Fruit fly (Drosophila melanogaster) whole organism, embryonic: ENCODE results near the gene alpha-Est3.

Experiments used
- Aef1 ChIP-seq: fragments of 200-800 bp; sonication (Bioruptor generic); IDR thresholded peaks from 3 replicates; pipeline ENCODE4 v1.3.6; 2022; ENCODE audit warnings: missing biosample characterization, missing genetic modification characterization
- Asciz ChIP-seq: fragments of 200-800 bp; sonication (Bioruptor generic); optimal IDR thresholded peaks from 2 replicates; lab custom pipeline; 2017; ENCODE audit warnings: missing biosample characterization, mild to moderate bottlenecking, missing genetic modification characterization, missing genetic modification reagents
- Atf6 ChIP-seq: fragments of 200-800 bp; sonication (Bioruptor generic); IDR thresholded peaks from 2 replicates; pipeline ENCODE4 v1.3.6; 2022; ENCODE audit warnings: missing biosample characterization, missing genetic modification characterization
- C15 ChIP-seq: fragments of 200-800 bp; sonication (Bioruptor generic); IDR thresholded peaks from 3 replicates; pipeline ENCODE4 v1.3.6; 2022; ENCODE audit warnings: missing biosample characterization, missing genetic modification characterization
- CG11247 ChIP-seq: fragments of 200-800 bp; sonication (Bioruptor generic); IDR thresholded peaks from 2 replicates; pipeline ENCODE4 v1.3.6; 2022; ENCODE audit warnings: missing biosample characterization, missing genetic modification characterization
- CG11456 ChIP-seq: fragments of 200-800 bp; sonication (Bioruptor generic); IDR thresholded peaks from 3 replicates; pipeline ENCODE4 v1.3.6; 2022; ENCODE audit warnings: missing biosample characterization, missing genetic modification characterization
- CG11504 ChIP-seq: fragments of 200-800 bp; sonication (Bioruptor generic); optimal IDR thresholded peaks from 3 replicates; lab custom pipeline; 2019; ENCODE audit warnings: missing biosample characterization, mild to moderate bottlenecking, missing genetic modification characterization, moderate library complexity
- CG12659 ChIP-seq: fragments of 200-800 bp; sonication (Bioruptor generic); optimal IDR thresholded peaks from 3 replicates; lab custom pipeline; 2017; ENCODE audit warnings: mild to moderate bottlenecking, missing biosample characterization, missing genetic modification reagents, missing genetic modification characterization
- CG14014 ChIP-seq: fragments of 200-800 bp; sonication (Bioruptor generic); IDR thresholded peaks from 2 replicates; pipeline ENCODE4 v1.3.6; 2022; ENCODE audit warnings: missing biosample characterization, missing genetic modification characterization
- CG15514 ChIP-seq: fragments of 200-800 bp; sonication (Bioruptor generic); optimal IDR thresholded peaks from 3 replicates; lab custom pipeline; 2017; ENCODE audit warnings: missing biosample characterization, missing genetic modification characterization, mild to moderate bottlenecking, moderate library complexity, missing genetic modification reagents
- CG1832 ChIP-seq: fragments of 200-800 bp; sonication (Bioruptor generic); optimal IDR thresholded peaks from 2 replicates; lab custom pipeline; 2017; ENCODE audit warnings: missing biosample characterization, mild to moderate bottlenecking, missing genetic modification characterization, inconsistent platforms
- CG18599 ChIP-seq: fragments of 200-800 bp; sonication (Bioruptor generic); optimal IDR thresholded peaks from 3 replicates; lab custom pipeline; 2017; ENCODE audit warnings: missing biosample characterization, missing genetic modification characterization, mild to moderate bottlenecking, moderate library complexity, missing genetic modification reagents
- CG18619 ChIP-seq: fragments of 200-800 bp; sonication (Bioruptor generic); optimal IDR thresholded peaks from 3 replicates; lab custom pipeline; 2017; ENCODE audit warnings: missing biosample characterization, mild to moderate bottlenecking, missing genetic modification characterization
- CG2678 ChIP-seq: fragments of 200-800 bp; sonication (Bioruptor generic); optimal IDR thresholded peaks from 3 replicates; lab custom pipeline; 2019; ENCODE audit warnings: missing biosample characterization, mild to moderate bottlenecking, missing genetic modification characterization, moderate library complexity
- CG30403 ChIP-seq: fragments of 200-800 bp; sonication (Bioruptor generic); optimal IDR thresholded peaks from 3 replicates; lab custom pipeline; 2016; ENCODE audit warnings: missing biosample characterization, missing genetic modification characterization
- CG3281 ChIP-seq: fragments of 200-800 bp; sonication (Bioruptor generic); optimal IDR thresholded peaks from 3 replicates; lab custom pipeline; 2017; ENCODE audit warnings: missing biosample characterization, mild to moderate bottlenecking, missing genetic modification characterization
- CG33213 ChIP-seq: fragments of 200-800 bp; sonication (Bioruptor generic); optimal IDR thresholded peaks from 3 replicates; lab custom pipeline; 2016; ENCODE audit warnings: missing biosample characterization, missing genetic modification characterization
- CG3995 ChIP-seq: fragments of 200-800 bp; sonication (Bioruptor generic); optimal IDR thresholded peaks from 3 replicates; lab custom pipeline; 2016; ENCODE audit warnings: missing biosample characterization, missing genetic modification characterization
- CG4854 ChIP-seq: fragments of 200-800 bp; sonication (Bioruptor generic); optimal IDR thresholded peaks from 2 replicates; lab custom pipeline; 2016; ENCODE audit warnings: missing biosample characterization, missing genetic modification characterization, inconsistent platforms
- CG5245 ChIP-seq: fragments of 200-800 bp; sonication (Bioruptor generic); optimal IDR thresholded peaks from 3 replicates; lab custom pipeline; 2016; ENCODE audit warnings: missing biosample characterization, missing genetic modification characterization
- CG7372 ChIP-seq: fragments of 200-800 bp; sonication (Bioruptor generic); IDR thresholded peaks from 2 replicates; pipeline ENCODE4 v1.3.6; 2022; ENCODE audit warnings: missing biosample characterization, missing genetic modification characterization
- CG7556 ChIP-seq: fragments of 200-800 bp; sonication (Bioruptor generic); optimal IDR thresholded peaks from 2 replicates; lab custom pipeline; 2017; ENCODE audit warnings: missing biosample characterization, mild to moderate bottlenecking, missing genetic modification characterization
- CG9727 ChIP-seq: fragments of 200-800 bp; sonication (Bioruptor generic); optimal IDR thresholded peaks from 3 replicates; lab custom pipeline; 2017; ENCODE audit warnings: missing biosample characterization, mild to moderate bottlenecking, missing genetic modification characterization
- CG9932 ChIP-seq: fragments of 200-800 bp; sonication (Bioruptor generic); IDR thresholded peaks from 2 replicates; pipeline ENCODE4 v1.3.6; 2022; ENCODE audit warnings: missing biosample characterization, missing genetic modification characterization
- CkIIα-i1 ChIP-seq: fragments of 200-800 bp; sonication (Bioruptor generic); IDR thresholded peaks from 2 replicates; pipeline ENCODE4 v1.3.6; 2022; ENCODE audit warnings: missing biosample characterization, missing genetic modification characterization
- CrebB ChIP-seq: fragments of 200-800 bp; sonication (Bioruptor generic); optimal IDR thresholded peaks from 3 replicates; lab custom pipeline; 2018; ENCODE audit warnings: missing biosample characterization, mild to moderate bottlenecking, missing genetic modification characterization
- Dip3 ChIP-seq: fragments of 200-800 bp; sonication (Bioruptor generic); optimal IDR thresholded peaks from 3 replicates; lab custom pipeline; 2016; ENCODE audit warnings: missing biosample characterization, missing genetic modification characterization
- Hmr ChIP-seq: fragments of 200-800 bp; sonication (Bioruptor generic); optimal IDR thresholded peaks from 3 replicates; lab custom pipeline; 2017; ENCODE audit warnings: mild to moderate bottlenecking, missing biosample characterization, missing genetic modification reagents, missing genetic modification characterization
- Med ChIP-seq: fragments of 200-800 bp; sonication (Bioruptor generic); peaks from one replicate; lab custom pipeline; 2016; ENCODE audit warnings: missing biosample characterization, missing genetic modification characterization, mild to moderate bottlenecking, inconsistent platforms, moderate library complexity
- Mes4 ChIP-seq: fragments of 200-800 bp; sonication (Bioruptor generic); optimal IDR thresholded peaks from 2 replicates; lab custom pipeline; 2016; ENCODE audit warnings: missing biosample characterization, missing genetic modification characterization
- Ptx1 ChIP-seq: fragments of 200-800 bp; sonication (Bioruptor generic); IDR thresholded peaks from 2 replicates; pipeline ENCODE4 v1.3.6; 2022; ENCODE audit warnings: missing biosample characterization, missing genetic modification characterization
- Sox102F ChIP-seq: fragments of 200-800 bp; sonication (Bioruptor generic); optimal IDR thresholded peaks from 2 replicates; lab custom pipeline; 2018; ENCODE audit warnings: missing biosample characterization, mild to moderate bottlenecking, missing genetic modification characterization, moderate library complexity
- ap ChIP-seq: fragments of 200-800 bp; sonication (Bioruptor generic); IDR thresholded peaks from 2 replicates; pipeline ENCODE4 v1.3.6; 2022; ENCODE audit warnings: missing biosample characterization, missing genetic modification characterization
- bowl ChIP-seq: fragments of 200-800 bp; sonication (Bioruptor generic); IDR thresholded peaks from 2 replicates; pipeline ENCODE4 v1.3.6; 2022; ENCODE audit warnings: missing biosample characterization, missing genetic modification characterization
- corto ChIP-seq: fragments of 200-800 bp; sonication (Bioruptor generic); optimal IDR thresholded peaks from 2 replicates; lab custom pipeline; 2016; ENCODE audit warnings: missing biosample characterization, mild to moderate bottlenecking, missing genetic modification characterization, moderate library complexity
- croc ChIP-seq: fragments of 200-800 bp; sonication (Bioruptor generic); conservative IDR thresholded peaks from 3 replicates; pipeline ENCODE4 v1.3.6; 2022; ENCODE audit warnings: missing biosample characterization, missing genetic modification characterization
- cwo ChIP-seq: fragments of 200-800 bp; sonication (Bioruptor generic); optimal IDR thresholded peaks from 3 replicates; lab custom pipeline; 2017; ENCODE audit warnings: missing biosample characterization, missing genetic modification characterization, mild to moderate bottlenecking, moderate library complexity, missing genetic modification reagents
- dpn ChIP-seq, 2 experiments: fragments of 200-800 bp; sonication (Bioruptor generic); optimal IDR thresholded peaks; 3 replicates each; lab custom pipeline; 2016; ENCODE audit warnings: missing biosample characterization in 2 of 2, missing genetic modification characterization in 2 of 2
- fd96Cb ChIP-seq: fragments of 200-800 bp; sonication (Bioruptor generic); optimal IDR thresholded peaks from 2 replicates; lab custom pipeline; 2018; ENCODE audit warnings: missing biosample characterization, mild to moderate bottlenecking, missing genetic modification characterization, moderate library complexity
- grau ChIP-seq: fragments of 200-800 bp; optimal IDR thresholded peaks from 3 replicates; lab custom pipeline; 2019; ENCODE audit warnings: missing biosample characterization, mild to moderate bottlenecking, missing genetic modification characterization, moderate library complexity
- jigr1 ChIP-seq: fragments of 200-800 bp; sonication (Bioruptor generic); IDR thresholded peaks from 3 replicates; pipeline ENCODE4 v1.3.6; 2022; ENCODE audit warnings: missing biosample characterization, missing genetic modification characterization
- kni ChIP-seq: fragments of 200-800 bp; sonication (Bioruptor generic); optimal IDR thresholded peaks from 3 replicates; lab custom pipeline; 2017; ENCODE audit warnings: mild to moderate bottlenecking, missing biosample characterization, missing genetic modification reagents, missing genetic modification characterization
- lab ChIP-seq: fragments of 200-800 bp; sonication (Bioruptor generic); optimal IDR thresholded peaks from 3 replicates; lab custom pipeline; 2017; ENCODE audit warnings: missing biosample characterization, missing genetic modification characterization, mild to moderate bottlenecking, moderate library complexity, missing genetic modification reagents
- lilli ChIP-seq: fragments of 200-800 bp; sonication (Bioruptor generic); optimal IDR thresholded peaks from 3 replicates; lab custom pipeline; 2016; ENCODE audit warnings: missing biosample characterization, missing genetic modification characterization
- lmd ChIP-seq: fragments of 200-800 bp; sonication (Bioruptor generic); IDR thresholded peaks from 2 replicates; pipeline ENCODE4 v1.3.6; 2022; ENCODE audit warnings: missing biosample characterization, missing genetic modification characterization
- mam ChIP-seq: fragments of 200-800 bp; sonication (Bioruptor generic); optimal IDR thresholded peaks from 3 replicates; lab custom pipeline; 2016; ENCODE audit warnings: missing biosample characterization, missing genetic modification characterization
- pho ChIP-seq: fragments of 200-800 bp; sonication (Bioruptor generic); optimal IDR thresholded peaks from 2 replicates; lab custom pipeline; 2016; ENCODE audit warnings: missing biosample characterization, missing genetic modification characterization
- sc ChIP-seq, 3 experiments: fragments of >200 bp in 2 of 3; fragments of 200-800 bp in 1 of 3; sonication (Bioruptor generic) in 1 of 3; optimal IDR thresholded peaks; 2 replicates in 2 of 3; 3 replicates in 1 of 3; lab custom pipeline; 2017; ENCODE audit warnings: mild to moderate bottlenecking in 1 of 3, missing biosample characterization in 1 of 3, missing genetic modification characterization in 1 of 3, missing genetic modification reagents in 1 of 3
- sd ChIP-seq: fragments of 200-800 bp; sonication (Bioruptor generic); optimal IDR thresholded peaks from 3 replicates; lab custom pipeline; 2018; ENCODE audit warnings: missing biosample characterization, mild to moderate bottlenecking, missing genetic modification characterization, moderate library complexity
- sens ChIP-seq: fragments of 200-800 bp; sonication (Bioruptor generic); peaks from one replicate; lab custom pipeline; 2016; ENCODE audit warnings: missing biosample characterization, missing genetic modification characterization
- ssp ChIP-seq: fragments of 200-800 bp; sonication (Bioruptor generic); IDR thresholded peaks from 2 replicates; pipeline ENCODE4 v1.3.6; 2022; ENCODE audit warnings: missing biosample characterization, missing genetic modification characterization

Gene alpha-Est3

dm6 chr3R:7500513-7500912 lies 40.9 kb downstream of the alpha-Est3 start (continued):
- TF ChIP-seq CG3281 (peak; percentile 30), CG11247 (GFP tag; lab: Robert Waterston, UW) (peak; percentile 17; the same call in 1 of the 2 replicates), lilli (GFP tag; lab: Kevin White, UChicago) (peak; percentile 59), CG18599 (GFP tag; lab: Kevin White, UChicago) (peak; percentile 24), CG11456 (no peak), lmd (GFP tag; lab: Robert Waterston, UW) (peak; percentile 24; the same call in 1 of the 2 replicates), mam (GFP tag; lab: Kevin White, UChicago) (peak; percentile 36), Dip3 (GFP tag; lab: Kevin White, UChicago) (peak; percentile 43), corto (GFP tag; lab: Kevin White, UChicago) (no peak), CG9932 (GFP tag; lab: Robert Waterston, UW) (peak; percentile 65), ssp (GFP tag; lab: Robert Waterston, UW) (no peak), CG9727 (GFP tag; lab: Kevin White, UChicago) (peak; percentile 10), C15 (GFP tag; lab: Robert Waterston, UW) (no peak), Asciz (no peak), CG15514 (GFP tag; lab: Kevin White, UChicago) (peak; percentile 16), Hmr (GFP tag; lab: Kevin White, UChicago) (peak; percentile 37), Sox102F (GFP tag; lab: Kevin White, UChicago) (peak; percentile 38), cwo (GFP tag; lab: Kevin White, UChicago) (peak; percentile 6), sd (tag; lab: Kevin White, UChicago) (peak; percentile 82), CG14014 (GFP tag; lab: Robert Waterston, UW) (peak; percentile 42; the same call in 1 of the 2 replicates), Ptx1 (GFP tag; lab: Robert Waterston, UW) (peak; percentile 54), CG33213 (GFP tag; lab: Kevin White, UChicago) (no peak), jigr1 (no peak), CG2678 (tag; lab: Kevin White, UChicago) (peak; percentile 28), CG7556 (GFP tag; lab: Kevin White, UChicago) (no peak), CG12659 (GFP tag; lab: Kevin White, UChicago) (no peak), sc (optimal IDR thresholded peaks at IDR 0.05; lab: Kevin White, UChicago) (no peak), sc (GFP tag; optimal IDR thresholded peaks at IDR 0.05; lab: Kevin White, UChicago) (no peak), dpn (GFP tag; optimal IDR thresholded peaks at IDR 0.05; lab: Kevin White, UChicago) (peak in 1 of 2 experiments; percentile 51), CkIIα-i1 (GFP tag; lab: Robert Waterston, UW) (no peak), bowl (GFP tag; lab: Robert Waterston, UW) (no peak), lab (GFP tag; lab: Kevin White, UChicago) (peak; percentile 58), sens (GFP tag; lab: Kevin White, UChicago) (peak; percentile 82), CG1832 (no peak), Atf6 (GFP tag; lab: Robert Waterston, UW) (peak; percentile 62), Med (GFP tag; lab: Kevin White, UChicago) (peak; percentile 84), CG3995 (no peak), Mes4 (GFP tag; lab: Kevin White, UChicago) (no peak), pho (GFP tag; lab: Kevin White, UChicago) (peak; percentile 2), kni (no peak), CG7372 (GFP tag; lab: Robert Waterston, UW) (peak; percentile 75), CrebB (tag; lab: Kevin White, UChicago) (no peak), ap (GFP tag; lab: Robert Waterston, UW) (0 out of 2 replicates have a peak, but pooled peaks have one; percentile 25), croc (no peak), grau (tag; lab: Kevin White, UChicago) (peak; percentile 44), fd96Cb (no peak), CG18619 (GFP tag; lab: Kevin White, UChicago) (no peak), CG30403 (GFP tag; lab: Kevin White, UChicago) (peak; percentile 4), Aef1 (GFP tag; lab: Robert Waterston, UW) (no peak), CG11504 (tag; lab: Kevin White, UChicago) (peak; percentile 50), CG4854 (no peak), CG5245 (no peak)
